Worm (Caenorhabditis elegans) whole organism, L1 larva: Measurements from ENCODE around the gene hda-10.

Experiments
- C16A3.4 ChIP-seq: fragments of 150-350 bp; optimal IDR thresholded peaks from 2 replicates; lab custom pipeline; 2014; ENCODE audit warnings: missing biosample characterization, missing genetic modification characterization
- C34B4.2 ChIP-seq: sonication (generic microtip); optimal IDR thresholded peaks from 2 replicates; lab custom pipeline; 2017; ENCODE audit warnings: mild to moderate bottlenecking, missing genetic modification characterization, missing compliant biosample characterization
- F16B12.6 ChIP-seq: fragments of 150-350 bp; optimal IDR thresholded peaks from 2 replicates; lab custom pipeline; 2014; ENCODE audit warnings: missing biosample characterization, missing genetic modification characterization
- Y116A8C.19 ChIP-seq: sonication (generic microtip); optimal IDR thresholded peaks from 2 replicates; lab custom pipeline; 2016; ENCODE audit warnings: missing compliant biosample characterization, missing genetic modification characterization, borderline replicate concordance
- alr-1 ChIP-seq: fragments of 200-800 bp; sonication (Bioruptor generic); optimal IDR thresholded peaks from 2 replicates; lab custom pipeline; 2018; ENCODE audit warnings: borderline replicate concordance, mild to moderate bottlenecking, missing genetic modification characterization, missing compliant biosample characterization
- ama-1 ChIP-seq: fragments of 150-350 bp; optimal IDR thresholded peaks from 2 replicates; lab custom pipeline; 2014
- blmp-1 ChIP-seq: fragments of 150-350 bp; optimal IDR thresholded peaks from 2 replicates; lab custom pipeline; 2014; ENCODE audit warnings: missing biosample characterization, missing genetic modification characterization
- ceh-88 ChIP-seq: fragments of 200-800 bp; sonication (Bioruptor generic); IDR thresholded peaks from 2 replicates; pipeline ENCODE4 v1.3.6; 2022; ENCODE audit warnings: missing genetic modification characterization, missing compliant biosample characterization
- ceh-90 ChIP-seq: sonication (generic microtip); optimal IDR thresholded peaks from 2 replicates; lab custom pipeline; 2016; ENCODE audit warnings: missing genetic modification characterization, missing compliant biosample characterization
- ces-1 ChIP-seq: fragments of 150-350 bp; optimal IDR thresholded peaks from 2 replicates; lab custom pipeline; 2014; ENCODE audit warnings: missing biosample characterization, missing genetic modification reagents, missing genetic modification characterization
- efl-1 ChIP-seq, 4 experiments: fragments of 150-350 bp; optimal IDR thresholded peaks in 3 of 4; peaks in 1 of 4; 1 replicate in 1 of 4; 2 replicates in 3 of 4; lab custom pipeline; 2014; ENCODE audit warnings: missing biosample characterization in 2 of 4, missing genetic modification characterization in 2 of 4, missing genetic modification reagents in 2 of 4
- elt-2 ChIP-seq: sonication (generic microtip); optimal IDR thresholded peaks from 2 replicates; lab custom pipeline; 2016; ENCODE audit warnings: missing genetic modification characterization, mild to moderate bottlenecking, inconsistent platforms, missing compliant biosample characterization, missing genetic modification reagents
- fkh-4 ChIP-seq: sonication (generic microtip); optimal IDR thresholded peaks from 2 replicates; lab custom pipeline; 2016; ENCODE audit warnings: missing compliant biosample characterization, missing genetic modification characterization, borderline replicate concordance
- fos-1 ChIP-seq: fragments of 150-350 bp; optimal IDR thresholded peaks from 2 replicates; lab custom pipeline; 2014; ENCODE audit warnings: missing biosample characterization, missing genetic modification characterization
- hlh-17 ChIP-seq: fragments of 200-800 bp; sonication (Bioruptor generic); optimal IDR thresholded peaks from 2 replicates; lab custom pipeline; 2018; ENCODE audit warnings: missing genetic modification characterization, mild to moderate bottlenecking, missing compliant biosample characterization, moderate library complexity, borderline replicate concordance
- hpl-2 ChIP-seq: fragments of 150-350 bp; optimal IDR thresholded peaks from 2 replicates; lab custom pipeline; 2014; ENCODE audit warnings: missing biosample characterization, missing genetic modification reagents, missing genetic modification characterization
- irx-1 ChIP-seq: sonication (generic microtip); optimal IDR thresholded peaks from 2 replicates; lab custom pipeline; 2016; ENCODE audit warnings: missing genetic modification characterization, missing compliant biosample characterization
- isw-1 ChIP-seq: fragments of 200-800 bp; sonication (Bioruptor generic); IDR thresholded peaks from 2 replicates; pipeline ENCODE4 v1.3.6; 2022; ENCODE audit warnings: missing genetic modification characterization, missing compliant biosample characterization
- lin-35 ChIP-seq, 2 experiments: fragments of 150-350 bp; optimal IDR thresholded peaks; 2 replicates each; lab custom pipeline; 2014; ENCODE audit warnings: missing biosample characterization in 2 of 2, missing genetic modification characterization in 2 of 2, missing genetic modification reagents in 2 of 2
- mab-9 ChIP-seq: fragments of 200-800 bp; sonication (Bioruptor generic); IDR thresholded peaks from 2 replicates; pipeline ENCODE4 v1.3.6; 2022; ENCODE audit warnings: missing genetic modification reagents, missing genetic modification characterization, missing compliant biosample characterization
- nhr-11 ChIP-seq: fragments of 150-350 bp; optimal IDR thresholded peaks from 2 replicates; lab custom pipeline; 2014; ENCODE audit warnings: missing biosample characterization, missing genetic modification characterization
- nhr-19 ChIP-seq: fragments of 200-800 bp; sonication (Bioruptor generic); conservative IDR thresholded peaks from 2 replicates; pipeline ENCODE4 v1.3.6; 2022; ENCODE audit warnings: missing genetic modification characterization, missing compliant biosample characterization
- nhr-237 ChIP-seq: fragments of 150-350 bp; optimal IDR thresholded peaks from 2 replicates; lab custom pipeline; 2014; ENCODE audit warnings: missing biosample characterization, missing genetic modification characterization
- nhr-47 ChIP-seq: sonication (generic microtip); optimal IDR thresholded peaks from 2 replicates; lab custom pipeline; 2016; ENCODE audit warnings: mild to moderate bottlenecking, missing genetic modification characterization, moderate library complexity, missing compliant biosample characterization
- nhr-71 ChIP-seq: sonication (generic microtip); optimal IDR thresholded peaks from 2 replicates; lab custom pipeline; 2016; ENCODE audit warnings: mild to moderate bottlenecking, missing genetic modification characterization, moderate library complexity, missing compliant biosample characterization
- nhr-76 ChIP-seq: sonication (generic microtip); optimal IDR thresholded peaks from 2 replicates; lab custom pipeline; 2017; ENCODE audit warnings: missing biosample characterization, missing genetic modification characterization
- nhr-77 ChIP-seq: fragments of 150-350 bp; optimal IDR thresholded peaks from 2 replicates; lab custom pipeline; 2014; ENCODE audit warnings: missing biosample characterization, missing genetic modification characterization
- nhr-84 ChIP-seq: sonication (generic microtip); optimal IDR thresholded peaks from 2 replicates; lab custom pipeline; 2017; ENCODE audit warnings: missing biosample characterization, missing genetic modification characterization
- pqm-1 ChIP-seq: sonication (generic microtip); optimal IDR thresholded peaks from 3 replicates; lab custom pipeline; 2017; ENCODE audit warnings: missing biosample characterization, missing genetic modification characterization
- snpc-4 ChIP-seq: fragments of 150-350 bp; optimal IDR thresholded peaks from 2 replicates; lab custom pipeline; 2014; ENCODE audit warnings: missing biosample characterization, missing genetic modification characterization
- swsn-7 ChIP-seq: sonication (generic microtip); optimal IDR thresholded peaks from 2 replicates; lab custom pipeline; 2016; ENCODE audit warnings: missing genetic modification characterization, missing compliant biosample characterization
- tlp-1 ChIP-seq: fragments of 150-350 bp; optimal IDR thresholded peaks from 2 replicates; lab custom pipeline; 2014; ENCODE audit warnings: missing biosample characterization, missing genetic modification characterization
- zag-1 ChIP-seq: fragments of 150-350 bp; optimal IDR thresholded peaks from 2 replicates; lab custom pipeline; 2014; ENCODE audit warnings: missing biosample characterization, missing genetic modification characterization
- ztf-11 ChIP-seq, 2 experiments: sonication (generic microtip); optimal IDR thresholded peaks; 2 replicates each; lab custom pipeline; 2016 to 2017; ENCODE audit warnings: missing genetic modification characterization in 2 of 2, missing biosample characterization in 1 of 2, missing compliant biosample characterization in 1 of 2

The hda-10 gene

DNA sequence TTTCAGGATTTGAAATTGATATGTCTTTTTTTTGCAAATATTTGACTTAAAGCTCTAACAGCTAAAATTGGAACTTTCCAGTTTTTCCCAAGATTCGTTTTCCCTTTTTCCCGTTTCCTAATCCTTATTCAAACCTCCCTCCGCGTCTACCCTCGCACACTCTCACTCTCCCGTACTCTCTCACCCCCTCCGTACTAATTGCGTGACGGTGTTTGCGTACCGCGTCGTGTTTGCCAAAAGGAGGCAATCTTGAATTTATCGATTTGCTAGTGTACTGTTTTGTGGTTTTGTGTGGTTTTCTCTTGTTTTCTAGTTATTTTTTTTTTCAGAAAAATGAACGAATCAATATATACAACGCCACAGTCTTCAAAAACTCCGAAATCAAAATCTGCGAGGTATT is 26.1 kb downstream of the hda-10 start, which contains the start of gene citk-1 (continued):
- TF ChIP-seq nhr-19 (peak; percentile 64), nhr-11 (no peak), blmp-1 (tag; lab: Kevin White, UChicago) (peak; percentile 88), C16A3.4 (tag; lab: Kevin White, UChicago) (peak; percentile 83), nhr-76 (tag; lab: Kevin White, UChicago) (no peak), nhr-71 (tag; lab: Kevin White, UChicago) (peak; percentile 81), ceh-90 (tag; lab: Kevin White, UChicago) (no peak), lin-35 (GFP tag; optimal IDR thresholded peaks at IDR 0.05; lab: Kevin White, UChicago) (peak; percentile 97 to 100), nhr-84 (tag; lab: Kevin White, UChicago) (no peak), irx-1 (tag; lab: Kevin White, UChicago) (no peak), nhr-237 (tag; lab: Kevin White, UChicago) (no peak), swsn-7 (tag; lab: Kevin White, UChicago) (peak; percentile 73), isw-1 (peak; percentile 69)
- TF ChIP-seq, all 84 proteins: peak for 44

DNA sequence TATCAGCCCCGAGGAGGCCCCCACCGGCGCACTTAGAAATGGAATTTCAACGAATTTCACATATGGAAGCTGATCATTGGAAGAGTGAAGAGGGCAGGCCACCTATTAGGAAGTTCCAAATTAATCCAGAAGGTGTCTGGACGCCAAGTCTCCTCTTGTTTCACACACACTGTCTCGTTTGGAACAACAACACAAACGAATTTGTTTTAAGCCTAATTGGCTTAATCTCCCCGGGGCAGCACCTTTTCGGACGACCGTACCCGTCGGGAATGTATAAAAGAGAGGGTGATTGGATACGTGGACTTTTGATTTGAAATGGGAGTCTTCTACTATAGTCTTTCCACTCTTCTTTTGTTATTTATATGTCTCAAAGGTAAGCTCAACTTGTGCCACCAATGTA is 33.5 kb downstream of the hda-10 start, which contains the start of gene mltn-3:
mltn-3 (plus strand) TSS at position 301 of the 400 bp plus-strand sequence.
- TF ChIP-seq nhr-77 (no peak), lin-35 (GFP tag; optimal IDR thresholded peaks at IDR 0.05; lab: Kevin White, UChicago) (no peak), hlh-17 (GFP tag; lab: Kevin White, UChicago) (no peak), pqm-1 (tag; lab: Kevin White, UChicago) (no peak)

ce11 chrII:13919100-13919499 is 36.6 kb downstream of the hda-10 start:
- no peak for TF ChIP-seq efl-1 (optimal IDR thresholded peaks at IDR 0.05; lab: Kevin White, UChicago)
- TF ChIP-seq efl-1 (GFP tag; optimal IDR thresholded peaks at IDR 0.05 in 1 of 2; lab: Kevin White, UChicago), result peak in 1 of 2 experiments; percentile 84
- TF ChIP-seq ama-1, result no peak

DNA sequence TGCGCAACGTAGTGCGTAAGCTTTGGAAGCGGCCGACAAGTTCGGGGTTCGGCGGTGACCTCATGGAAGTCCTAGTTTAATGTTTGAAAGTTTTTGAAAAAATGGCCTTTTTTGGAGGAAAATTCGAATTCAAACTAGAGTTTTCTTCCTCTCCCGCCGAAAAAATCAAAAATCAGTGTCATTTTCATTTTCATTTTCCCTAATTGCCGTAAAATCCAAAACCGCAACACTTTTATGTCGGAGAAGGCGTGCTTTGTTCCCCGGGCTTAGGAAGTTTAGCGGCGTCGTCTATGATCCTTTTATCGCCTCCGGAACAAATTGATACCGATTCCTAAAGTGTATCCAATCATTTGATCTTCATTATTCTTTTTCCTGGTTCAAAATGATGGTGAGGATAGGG is 42.4 kb downstream of the hda-10 start, which contains the start of gene mltn-5:
mltn-5 (plus strand) TSS at position 301 of the 400 bp plus-strand sequence.
- peak; percentile 1 for TF ChIP-seq blmp-1 (tag; lab: Kevin White, UChicago)
- no peak for TF ChIP-seq C16A3.4 (tag; lab: Kevin White, UChicago)
- TF ChIP-seq, all 84 proteins: peak for 1

DNA sequence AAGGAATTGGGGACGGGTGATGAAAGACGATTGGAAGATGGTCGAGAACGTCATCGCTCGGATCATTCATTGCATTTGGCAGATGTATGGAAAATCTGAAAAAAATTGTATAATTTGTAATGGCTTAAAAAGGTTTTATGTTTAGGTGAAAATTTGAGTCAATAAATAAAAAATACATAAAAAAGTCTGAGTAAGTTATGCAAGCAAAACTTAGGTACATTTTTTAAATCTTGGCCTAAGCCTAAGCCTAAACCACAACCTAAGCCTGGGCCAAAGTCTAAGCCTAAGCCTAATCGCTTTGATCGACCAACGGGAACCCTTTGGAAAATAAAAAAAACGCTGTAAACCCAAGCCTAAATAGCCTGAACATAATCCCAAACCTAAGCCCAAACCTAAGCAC is 49.4 kb downstream of the hda-10 start, which contains the start of gene hot-3:
hot-3 (minus strand) TSS at position 101 of the 400 bp plus-strand sequence.
- TF ChIP-seq swsn-7 (tag; lab: Kevin White, UChicago) (no peak), hpl-2 (no peak), snpc-4 (no peak), C34B4.2 (no peak), nhr-47 (tag; lab: Kevin White, UChicago) (no peak), zag-1 (tag; lab: Kevin White, UChicago) (no peak), mab-9 (GFP tag; lab: Robert Waterston, UW) (no peak), ztf-11 (tag; optimal IDR thresholded peaks at IDR 0.05; lab: Kevin White, UChicago) (no peak), elt-2 (tag; lab: Kevin White, UChicago) (no peak), ces-1 (GFP tag; lab: Kevin White, UChicago) (no peak), fkh-4 (no peak), ama-1 (no peak), F16B12.6 (tag; lab: Kevin White, UChicago) (no peak), Y116A8C.19 (tag; lab: Kevin White, UChicago) (no peak), tlp-1 (tag; lab: Kevin White, UChicago) (no peak), alr-1 (tag; lab: Kevin White, UChicago) (no peak), ceh-88 (GFP tag; lab: Robert Waterston, UW) (no peak), fos-1 (tag; lab: Kevin White, UChicago) (no peak)
- TF ChIP-seq, all 84 proteins: peak for 0
